Worm (Caenorhabditis elegans): Measurements from ENCODE around the gene C42D4.13.

ce11 chrIV:7234623-7235022 lies 46.7 kb upstream of the C42D4.13 start:
- TF ChIP-seq tbx-11 (GFP tag; IDR thresholded peaks at IDR 0.05) = no peak
- no peak for TF ChIP-seq ama-1 (optimal IDR thresholded peaks at IDR 0.05)
- no peak for TF ChIP-seq ets-7 (tag; optimal IDR thresholded peaks at IDR 0.05)
- TF ChIP-seq F13C5.2 (tag; optimal IDR thresholded peaks at IDR 0.05) = no peak
- no peak for TF ChIP-seq tra-4 (tag; optimal IDR thresholded peaks at IDR 0.05)
- no peak for TF ChIP-seq ceh-13 (GFP tag; optimal IDR thresholded peaks at IDR 0.05)
- TF ChIP-seq aly-1 (tag; optimal IDR thresholded peaks at IDR 0.05) = no peak
- no peak for TF ChIP-seq pes-1 (GFP tag; IDR thresholded peaks at IDR 0.05)
- TF ChIP-seq tbx-37 (GFP tag; conservative IDR thresholded peaks at IDR 0.05) = no peak
- no peak for TF ChIP-seq hnd-1 (tag; optimal IDR thresholded peaks at IDR 0.05)
- TF ChIP-seq sea-1 (GFP tag; conservative IDR thresholded peaks at IDR 0.05) = no peak
